Fruit fly (Drosophila melanogaster): ENCODE results near the gene ex.

Gene ex

dm6 chr2L:480638-481399 lies 49.8 kb downstream of the ex start (continued):
- TF ChIP-seq TFAM (GFP tag; optimal IDR thresholded peaks at IDR 0.05) (peak; percentile 98), Chrac-16 (GFP tag; optimal IDR thresholded peaks at IDR 0.05) (peak; percentile 100), sens (GFP tag) (peak; percentile 100), CG1792 (GFP tag; optimal IDR thresholded peaks at IDR 0.05) (peak; percentile 100), CG15011 (GFP tag; optimal IDR thresholded peaks at IDR 0.05) (peak; percentile 100), CTCF (GFP tag; optimal IDR thresholded peaks at IDR 0.05) (peak; percentile 84), Hey (tag; optimal IDR thresholded peaks at IDR 0.05) (peak; percentile 99), HmgD (GFP tag; optimal IDR thresholded peaks at IDR 0.05) (peak; percentile 100), chif (GFP tag; optimal IDR thresholded peaks at IDR 0.05) (peak; percentile 100), Rfx (GFP tag; IDR thresholded peaks at IDR 0.05) (no peak), CG17802 (tag; optimal IDR thresholded peaks at IDR 0.05) (peak; percentile 96), CG30403 (GFP tag; optimal IDR thresholded peaks at IDR 0.05) (peak; percentile 100), Atf-2 (GFP tag; optimal IDR thresholded peaks at IDR 0.05) (peak; percentile 100), Meics (GFP tag; optimal IDR thresholded peaks at IDR 0.05) (peak; percentile 100), CG4730 (GFP tag; IDR thresholded peaks at IDR 0.05) (no peak), ERR (GFP tag; optimal IDR thresholded peaks at IDR 0.05) (peak; percentile 100), hkb (optimal IDR thresholded peaks at IDR 0.05) (peak; percentile 73), hkb (GFP tag; IDR thresholded peaks at IDR 0.05) (no peak), CG18764 (GFP tag; optimal IDR thresholded peaks at IDR 0.05) (peak; percentile 100), oc (tag; optimal IDR thresholded peaks at IDR 0.05) (peak; percentile 100), CG10209 (GFP tag; optimal IDR thresholded peaks at IDR 0.05) (peak; percentile 100), grau (tag; optimal IDR thresholded peaks at IDR 0.05) (peak; percentile 100), CG42726 (GFP tag; IDR thresholded peaks at IDR 0.05; ENCODE audit: partially characterized antibody) (no peak), Lhr (GFP tag; optimal IDR thresholded peaks at IDR 0.05) (peak; percentile 100), CG32772 (GFP tag; IDR thresholded peaks at IDR 0.05) (no peak), Usf (GFP tag; optimal IDR thresholded peaks at IDR 0.05) (peak; percentile 100), prd (optimal IDR thresholded peaks at IDR 0.05) (no peak), prd (GFP tag; IDR thresholded peaks at IDR 0.05) (no peak), CG7372 (GFP tag; IDR thresholded peaks at IDR 0.05) (no peak), sug (tag; optimal IDR thresholded peaks at IDR 0.05) (peak; percentile 100), dysf (GFP tag; IDR thresholded peaks at IDR 0.05) (no peak), Atf3 (GFP tag; optimal IDR thresholded peaks at IDR 0.05) (peak; percentile 100), CG5245 (GFP tag; optimal IDR thresholded peaks at IDR 0.05) (peak; percentile 100), Lim3 (GFP tag; IDR thresholded peaks at IDR 0.05) (no peak), D19B (GFP tag; optimal IDR thresholded peaks at IDR 0.05) (peak; percentile 100), maf-S (GFP tag; optimal IDR thresholded peaks at IDR 0.05) (peak; percentile 100), CG34376 (GFP tag; optimal IDR thresholded peaks at IDR 0.05) (peak; percentile 100), dan (GFP tag; IDR thresholded peaks at IDR 0.05) (no peak), caup (GFP tag; optimal IDR thresholded peaks at IDR 0.05; ENCODE audit: severe bottlenecking) (peak; percentile 100), Hr78 (GFP tag; optimal IDR thresholded peaks at IDR 0.05) (peak in 1 of 2 experiments; percentile 100), fd102C (GFP tag; optimal IDR thresholded peaks at IDR 0.05) (peak; percentile 99), bsh (GFP tag; optimal IDR thresholded peaks at IDR 0.05) (peak; percentile 100), H2.0 (GFP tag; IDR thresholded peaks at IDR 0.05) (no peak), Sin3A (optimal IDR thresholded peaks at IDR 0.05) (no peak), CG32767 (GFP tag; IDR thresholded peaks at IDR 0.05) (no peak), CG14441 (GFP tag; IDR thresholded peaks at IDR 0.05) (no peak), CG11560 (tag; IDR thresholded peaks at IDR 0.05) (no peak), CkIIα-i1 (GFP tag; IDR thresholded peaks at IDR 0.05) (no peak), dpn (GFP tag; optimal IDR thresholded peaks at IDR 0.05) (peak; percentile 100), rib (GFP tag; IDR thresholded peaks at IDR 0.05) (no peak), CG6654 (GFP tag; optimal IDR thresholded peaks at IDR 0.05) (peak; percentile 96), ftz-f1 (GFP tag; optimal IDR thresholded peaks at IDR 0.05) (peak; percentile 100)
